Fruit fly (Drosophila melanogaster) whole organism: Measurements from ENCODE around the gene CG14312.

ENCODE experiments used
- CG8478 ChIP-seq: fragments of >200 bp; optimal IDR thresholded peaks from 2 replicates; lab custom pipeline; 2018; ENCODE audit warnings: inconsistent platforms
- Dll ChIP-seq: fragments of >200 bp; optimal IDR thresholded peaks from 2 replicates; lab custom pipeline; 2017
- pan ChIP-seq: fragments of >200 bp; optimal IDR thresholded peaks from 2 replicates; lab custom pipeline; 2017
- usp ChIP-seq: fragments of >200 bp; optimal IDR thresholded peaks from 2 replicates; lab custom pipeline; 2017; ENCODE audit warnings: missing biosample characterization, missing genetic modification characterization, mixed read lengths

- TF ChIP-seq pan (lab: Kevin White, UChicago): no peak
- no peak for TF ChIP-seq CG8478 (lab: Kevin White, UChicago)
- TF ChIP-seq usp (GFP tag; lab: Kevin White, UChicago): no peak
- no peak for TF ChIP-seq Dll (lab: Kevin White, UChicago)
Observed at dm6 chr3R:18292371-18292770, 9.0 kb upstream of the CG14312 start.
